Fruit fly (Drosophila melanogaster) Kc167 (cell line): ENCODE data around the gene Cds.

Source experiments
- Myc ChIP-seq: fragments of >200 bp; optimal IDR thresholded peaks from 2 replicates; lab custom pipeline; 2017; ENCODE audit warnings: missing external identifiers
- Sin3A ChIP-seq: fragments of >200 bp; optimal IDR thresholded peaks from 2 replicates; lab custom pipeline; 2018; ENCODE audit warnings: missing external identifiers
- h ChIP-seq: fragments of >200 bp; optimal IDR thresholded peaks from 3 replicates; lab custom pipeline; 2018; ENCODE audit warnings: missing external identifiers
- insv ChIP-seq: fragments of >200 bp; optimal IDR thresholded peaks from 3 replicates; lab custom pipeline; 2018; ENCODE audit warnings: missing external identifiers
- psq ChIP-seq: fragments of >200 bp; optimal IDR thresholded peaks from 2 replicates; lab custom pipeline; 2017; ENCODE audit warnings: missing external identifiers
- ttk ChIP-seq: sonication (Bioruptor generic); optimal IDR thresholded peaks from 2 replicates; lab custom pipeline; 2017; ENCODE audit warnings: missing external identifiers

Cds gene

DNA sequence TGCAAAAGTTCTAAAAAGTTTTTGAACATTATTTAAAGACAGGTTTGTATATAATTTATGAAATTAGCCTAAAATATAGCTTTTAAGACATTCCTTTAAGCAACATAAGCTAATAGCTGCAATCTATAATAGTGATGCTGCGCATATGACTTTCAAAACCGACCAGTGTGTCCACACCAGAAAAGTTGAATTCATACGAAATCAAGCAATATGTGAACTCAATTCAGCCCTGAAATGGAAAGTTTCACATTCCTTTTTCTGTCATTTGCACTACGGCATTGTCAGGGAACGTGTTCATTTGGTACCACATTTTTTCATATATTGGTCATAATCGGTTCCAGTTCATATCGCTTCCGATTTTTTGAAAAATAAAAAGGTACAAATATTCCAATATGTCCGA is 18.7 kb upstream of the Cds start, which contains the start of gene fan:
Gene fan (plus strand): TSS at position 247 of the 400 bp plus-strand sequence.
- TF ChIP-seq psq: no peak
- TF ChIP-seq h: no peak

DNA sequence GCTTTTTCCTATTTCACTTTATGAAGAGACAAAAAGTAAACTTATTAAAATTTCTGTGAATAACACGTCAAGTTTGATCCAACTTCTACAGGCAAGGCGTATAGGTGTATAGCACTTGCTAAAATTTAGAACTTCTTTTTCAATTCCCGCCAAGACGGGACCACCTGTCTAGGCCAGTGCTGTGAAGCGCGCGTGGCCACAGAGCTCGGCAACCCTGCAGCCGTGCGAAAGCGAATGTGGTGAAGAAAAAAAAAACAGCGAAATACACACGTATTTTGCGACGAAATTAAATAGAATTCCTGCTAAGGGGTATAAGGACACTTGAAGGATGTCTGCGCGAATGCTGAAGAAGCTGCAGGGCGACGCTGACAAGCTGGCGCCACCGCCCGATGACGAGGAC is 17.4 kb upstream of the Cds start, which contains the start of gene Nulp1:
Gene Nulp1 (plus strand): TSS at position 198 of the 400 bp plus-strand sequence.
- TF ChIP-seq h (no peak), insv (lab: Kevin White, UChicago) (no peak), ttk (no peak), Myc (lab: Kevin White, UChicago) (no peak), psq (no peak), Sin3A (lab: Kevin White, UChicago) (no peak)

DNA sequence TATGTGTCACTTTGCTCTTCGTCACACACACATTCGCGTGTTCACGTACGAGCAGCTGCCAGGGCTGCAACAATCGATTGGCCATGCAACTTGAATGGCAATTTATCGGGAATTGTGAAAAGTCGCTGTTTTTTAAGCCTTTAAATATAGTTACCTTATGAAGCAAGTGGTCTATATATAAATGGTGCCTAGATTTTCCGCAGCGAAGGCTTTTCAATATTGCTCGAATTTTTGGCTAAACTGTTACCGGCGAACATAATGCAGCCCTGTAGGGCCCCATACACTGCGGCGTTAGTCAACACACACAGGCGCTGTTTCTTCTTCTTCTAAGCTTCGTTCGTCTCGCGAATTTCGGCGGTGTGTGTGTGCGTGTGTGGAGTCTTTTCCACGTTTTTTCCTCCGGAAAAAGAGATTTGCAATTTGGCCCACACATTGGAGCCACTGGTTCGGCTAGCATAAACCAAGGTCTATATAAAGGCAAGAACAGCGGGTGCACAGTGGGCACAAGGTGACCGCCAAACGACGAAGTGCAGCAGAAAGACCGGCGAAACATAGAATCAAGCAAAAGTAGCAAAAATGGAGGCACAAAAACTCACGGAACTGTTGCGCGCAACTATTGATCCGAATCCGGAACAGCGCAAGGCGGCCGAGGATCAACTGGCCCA is 11.6 kb upstream of the Cds start, which contains the start of the genes Arp3 and msk:
Gene Arp3 (minus strand): TSS at position 39 of the 665 bp plus-strand sequence.
Gene msk (plus strand): TSS at position 316 of the 665 bp plus-strand sequence.
- TF ChIP-seq Myc (lab: Kevin White, UChicago): no peak
- TF ChIP-seq h: no peak
- no peak for TF ChIP-seq ttk
- no peak for TF ChIP-seq Sin3A (lab: Kevin White, UChicago)
- no peak for TF ChIP-seq psq
- TF ChIP-seq insv (lab: Kevin White, UChicago): no peak

DNA sequence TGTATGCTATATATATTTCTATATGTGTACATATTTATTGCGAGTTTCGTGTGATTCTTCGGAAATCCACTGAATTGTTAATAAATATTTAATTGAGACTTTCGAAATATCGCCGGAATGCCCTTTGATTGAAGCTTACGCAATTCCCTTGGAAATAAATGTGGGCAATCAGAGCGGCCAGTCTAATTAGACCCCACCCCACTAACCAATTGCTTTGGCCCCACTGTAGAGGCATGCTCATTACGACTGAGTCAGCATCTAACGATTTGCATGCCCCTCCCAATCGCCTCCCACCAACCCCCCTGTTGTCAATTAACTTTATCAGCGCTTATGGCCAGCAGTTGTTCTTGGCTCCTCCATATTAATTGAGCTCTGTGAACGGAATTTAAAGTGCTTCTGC is 10.8 kb upstream of the Cds start:
- TF ChIP-seq Myc (lab: Kevin White, UChicago): no peak
- no peak for TF ChIP-seq Sin3A (lab: Kevin White, UChicago)
- TF ChIP-seq psq: no peak

DNA sequence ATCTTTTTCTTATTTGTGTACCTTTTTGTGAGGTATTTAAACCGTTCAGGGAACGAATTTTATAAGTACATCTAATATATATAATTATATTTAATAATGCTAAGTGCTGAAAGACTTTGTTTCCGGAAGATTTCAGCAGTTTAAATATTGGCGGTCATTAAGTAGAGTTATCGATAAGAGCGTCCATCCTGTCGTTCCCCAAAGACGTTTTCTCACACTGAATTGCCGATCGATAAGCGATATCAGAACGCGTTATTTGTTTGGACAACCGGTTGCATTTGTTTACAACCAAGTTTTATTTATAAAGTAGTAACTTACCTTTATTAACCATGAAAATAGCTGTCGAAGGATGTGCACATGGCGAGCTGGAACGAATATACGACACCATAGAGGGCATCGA is 6.0 kb upstream of the Cds start, which contains the start of gene ldbr:
Gene ldbr (plus strand): TSS at position 238 of the 400 bp plus-strand sequence.
- no peak for TF ChIP-seq psq

DNA sequence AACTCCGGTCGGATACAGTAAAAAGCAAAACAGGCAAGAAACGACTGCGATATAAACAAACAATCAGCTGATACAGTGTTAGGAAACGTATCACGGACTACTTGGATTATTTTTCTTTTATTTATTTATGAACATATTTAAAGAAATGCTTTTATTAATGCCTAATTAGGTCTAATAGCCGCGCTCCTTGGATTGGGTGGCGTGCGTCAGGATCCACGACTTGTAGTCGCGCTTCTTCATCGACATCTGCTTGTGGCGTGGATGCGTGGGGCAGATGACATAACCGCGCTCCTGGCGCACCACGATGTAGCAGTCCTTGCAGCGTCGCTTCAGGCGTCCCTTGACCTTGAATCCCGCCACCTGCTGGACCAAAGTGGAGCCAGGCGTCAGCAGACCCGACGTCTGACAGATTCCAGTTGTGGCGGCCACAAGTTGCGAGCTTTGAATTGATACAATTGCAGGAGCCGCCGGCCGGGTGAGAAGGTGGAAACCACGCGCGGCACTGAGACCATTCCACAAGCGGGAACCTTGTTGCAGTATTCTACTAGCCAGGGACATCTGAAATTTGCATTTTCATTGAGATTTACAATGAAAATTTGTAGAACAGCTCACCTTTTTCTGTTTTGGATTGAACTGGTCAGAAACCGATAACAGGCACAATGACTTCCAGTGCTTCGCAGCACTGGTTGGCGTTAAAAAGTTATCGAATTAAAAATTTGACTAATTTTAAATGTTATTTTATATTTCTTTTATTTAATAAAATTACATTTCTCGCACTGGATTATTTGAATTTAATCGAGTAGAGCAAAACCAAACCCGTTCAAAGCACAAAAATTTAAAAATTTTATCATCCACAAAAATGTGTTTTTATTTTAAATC is 2.8 kb upstream of the Cds start, which contains the start of the genes CG7550 and mRpL36:
Gene CG7550 (minus strand): TSS at position 51 of the 879 bp plus-strand sequence.
Gene mRpL36 (minus strand): TSS at position 652 of the 879 bp plus-strand sequence.
- TF ChIP-seq Myc (lab: Kevin White, UChicago) (no peak), h (no peak), Sin3A (lab: Kevin White, UChicago) (no peak), ttk (no peak), insv (lab: Kevin White, UChicago) (no peak), psq (no peak)

DNA sequence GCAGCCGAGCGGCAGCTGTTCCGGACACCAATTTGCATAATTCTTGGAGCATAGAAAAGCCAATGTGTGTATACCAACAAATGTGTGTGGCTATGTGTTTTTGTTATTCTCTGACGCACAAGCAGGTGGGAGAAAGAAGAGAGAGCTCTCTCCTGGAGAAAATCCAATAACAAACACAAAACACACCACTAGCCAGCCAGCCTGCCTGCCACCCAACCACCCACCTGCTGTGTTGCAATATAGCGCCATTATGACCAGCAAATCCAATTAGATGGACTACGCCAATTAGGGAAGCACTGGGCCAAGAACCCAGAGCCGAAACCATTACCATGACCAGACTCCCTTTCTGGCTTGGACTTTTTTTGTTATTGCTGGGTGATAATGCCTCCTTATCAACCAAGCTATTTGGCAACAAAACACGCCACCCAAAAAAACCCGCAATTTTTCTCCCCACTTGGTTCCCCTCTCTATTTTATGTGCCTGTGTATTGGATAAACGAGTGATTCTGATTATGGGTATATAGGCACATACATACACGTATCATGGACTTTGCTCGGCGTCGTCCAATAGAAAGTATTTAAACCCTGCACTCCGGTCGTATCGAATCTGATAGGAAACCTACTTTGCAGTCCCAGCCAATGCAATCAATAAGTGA is 961 bp downstream of the Cds start:
- TF ChIP-seq Sin3A (lab: Kevin White, UChicago): no peak
- TF ChIP-seq insv (lab: Kevin White, UChicago): no peak
- TF ChIP-seq ttk: no peak

DNA sequence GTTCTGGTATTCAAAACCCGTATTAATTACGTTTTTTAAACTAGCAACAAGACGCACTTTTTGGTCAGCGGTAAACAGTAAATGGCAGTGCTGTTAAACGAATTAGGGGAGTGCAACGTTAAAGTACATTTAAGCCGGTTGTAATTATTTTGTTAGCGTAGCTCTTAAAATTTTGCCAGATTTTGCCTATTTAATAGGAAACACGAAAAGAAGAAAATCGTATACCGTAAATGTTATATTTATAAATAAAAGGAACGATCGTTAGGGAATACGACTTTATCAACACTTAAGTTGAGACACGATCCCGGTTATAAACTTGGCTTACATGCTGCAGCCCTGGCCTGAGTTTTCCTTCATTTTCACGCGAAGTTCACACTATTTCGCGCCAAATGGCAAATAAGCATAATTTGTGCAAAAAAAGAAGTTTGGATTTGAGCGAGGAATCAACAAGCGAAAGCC is 9.9 kb downstream of the Cds start, which contains the start of the genes Setx and mus301:
Gene Setx (minus strand): TSS at position 51 of the 459 bp plus-strand sequence.
Gene mus301 (plus strand): TSS at position 361 of the 459 bp plus-strand sequence.
- TF ChIP-seq insv (lab: Kevin White, UChicago): no peak
- TF ChIP-seq ttk: no peak
- TF ChIP-seq Myc (lab: Kevin White, UChicago): no peak
- TF ChIP-seq h: no peak
- TF ChIP-seq psq: no peak
- no peak for TF ChIP-seq Sin3A (lab: Kevin White, UChicago)

DNA sequence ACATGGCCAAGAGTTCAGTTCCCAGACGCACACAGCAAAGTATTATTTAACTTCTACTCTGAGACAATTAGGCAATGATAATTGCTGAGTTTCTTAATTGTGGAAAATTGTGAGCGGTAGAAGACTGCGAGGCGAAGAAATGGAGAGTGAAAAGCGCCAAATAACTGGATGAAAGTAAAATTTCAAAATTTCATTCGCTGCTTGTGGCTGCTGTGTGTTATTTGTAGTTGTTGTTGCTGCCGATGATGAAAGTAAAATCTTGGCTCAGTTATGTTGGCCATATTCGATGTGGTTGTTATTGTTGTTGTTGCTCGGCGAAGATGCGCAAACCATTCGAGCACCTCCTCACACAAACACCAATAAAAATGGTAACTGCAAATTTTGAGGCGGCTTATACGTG is 22.7 kb downstream of the Cds start:
- no peak for TF ChIP-seq insv (lab: Kevin White, UChicago)
- TF ChIP-seq psq: no peak
- no peak for TF ChIP-seq Myc (lab: Kevin White, UChicago)
- no peak for TF ChIP-seq ttk
- no peak for TF ChIP-seq Sin3A (lab: Kevin White, UChicago)
- TF ChIP-seq h: no peak

DNA sequence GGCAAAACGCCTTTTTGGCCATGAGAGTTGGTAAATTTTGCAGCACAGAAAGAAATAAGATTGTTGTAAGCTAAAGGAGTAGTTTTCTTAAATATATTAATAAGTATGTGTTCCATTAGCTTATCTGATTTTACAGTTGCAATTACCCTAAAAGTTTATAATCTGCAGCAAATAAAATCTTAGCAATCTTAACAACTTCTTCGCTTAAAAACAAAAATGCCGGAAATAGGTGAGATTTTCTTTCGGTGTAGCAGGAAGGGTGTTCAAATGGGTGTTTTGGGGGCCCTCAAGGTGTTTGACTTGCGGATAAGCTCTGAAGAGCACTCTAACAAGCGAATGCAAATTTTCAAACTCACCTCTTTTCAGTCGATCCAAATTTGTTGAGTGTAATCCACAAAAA is 23.2 kb downstream of the Cds start:
- TF ChIP-seq insv (lab: Kevin White, UChicago): no peak
- no peak for TF ChIP-seq psq
- no peak for TF ChIP-seq h
- no peak for TF ChIP-seq Sin3A (lab: Kevin White, UChicago)
- TF ChIP-seq Myc (lab: Kevin White, UChicago): no peak
- no peak for TF ChIP-seq ttk

DNA sequence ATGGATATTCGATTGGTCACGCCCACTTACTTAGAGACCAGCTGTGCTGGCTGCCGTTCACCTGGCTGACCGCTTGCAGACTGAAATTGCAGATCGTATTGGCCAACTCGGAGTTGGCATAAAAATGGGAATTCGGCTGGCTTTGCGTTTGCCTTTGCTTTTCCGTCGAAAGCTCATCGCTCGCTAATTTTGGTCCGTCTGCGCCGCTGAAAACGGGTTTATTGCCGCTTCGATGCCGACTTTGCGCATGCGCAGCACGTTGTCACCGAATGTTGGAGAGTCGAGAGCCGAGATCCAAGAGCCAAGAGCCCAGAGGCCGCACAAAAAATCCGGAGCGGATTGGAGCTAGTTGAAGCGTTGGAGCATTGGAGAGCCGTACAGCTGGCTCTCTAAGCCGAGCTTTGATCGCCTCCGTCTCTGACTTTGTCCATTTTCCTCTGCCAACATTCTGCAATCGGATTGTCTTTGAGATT is 24.2 kb downstream of the Cds start, which contains the start of gene CG13676:
Gene CG13676 (minus strand): TSS at position 87 of the 473 bp plus-strand sequence.
- no peak for TF ChIP-seq psq
- no peak for TF ChIP-seq insv (lab: Kevin White, UChicago)
- no peak for TF ChIP-seq ttk
- no peak for TF ChIP-seq Myc (lab: Kevin White, UChicago)
- no peak for TF ChIP-seq Sin3A (lab: Kevin White, UChicago)
- no peak for TF ChIP-seq h
